Fruit fly (Drosophila melanogaster) S2 (cell line): ENCODE results near the gene CG42813.

Experiments
- CG8478 ChIP-seq: fragments of >200 bp; optimal IDR thresholded peaks from 2 replicates; lab custom pipeline; 2018
- CTCF ChIP-seq, 2 experiments: fragments of >200 bp; optimal IDR thresholded peaks; 2 replicates each; lab custom pipeline; 2018

DNA sequence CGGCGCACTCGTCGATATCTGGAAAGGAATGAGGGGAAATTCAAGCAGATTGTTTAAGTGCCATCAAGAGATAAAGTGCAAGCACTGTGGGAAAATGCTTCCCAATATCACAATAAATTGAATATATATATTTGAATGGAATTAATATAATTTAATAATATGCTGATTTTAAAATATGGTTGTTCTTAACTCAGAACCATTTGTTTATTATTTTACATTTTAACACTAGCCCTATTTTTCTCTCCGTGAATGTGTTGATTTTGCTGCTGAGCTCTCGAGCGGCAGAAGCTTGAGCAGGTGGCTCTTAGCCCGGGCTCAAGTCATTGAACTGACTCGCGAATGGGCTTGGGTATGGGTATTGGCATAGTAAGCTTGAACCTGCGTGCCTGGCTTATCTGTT, 50.8 kb downstream of the CG42813 start:
- TF ChIP-seq CTCF (optimal IDR thresholded peaks at IDR 0.05; lab: Kevin White, UChicago) (no peak), CG8478 (lab: Kevin White, UChicago) (no peak)
